Fruit fly (Drosophila melanogaster) whole organism, wandering third instar larva: ENCODE data around the gene Hr38.

ENCODE experiments used
- HLH106 ChIP-seq: fragments of 200-800 bp; optimal IDR thresholded peaks from 3 replicates; lab custom pipeline; 2019; ENCODE audit warnings: missing biosample characterization, mild to moderate bottlenecking, missing genetic modification characterization, moderate library complexity
- Jra ChIP-seq: sonication (Bioruptor generic); optimal IDR thresholded peaks from 2 replicates; lab custom pipeline; 2016; ENCODE audit warnings: missing biosample characterization, missing genetic modification characterization
- Sp1 ChIP-seq: fragments of 200-800 bp; sonication (Bioruptor generic); optimal IDR thresholded peaks from 3 replicates; lab custom pipeline; 2019; ENCODE audit warnings: missing biosample characterization, mild to moderate bottlenecking, missing genetic modification characterization, moderate library complexity
- brk ChIP-seq: fragments of 200-800 bp; sonication (Bioruptor generic); optimal IDR thresholded peaks from 2 replicates; lab custom pipeline; 2016; ENCODE audit warnings: missing biosample characterization, mild to moderate bottlenecking, missing genetic modification characterization
- dsf ChIP-seq: sonication (Bioruptor generic); optimal IDR thresholded peaks from 2 replicates; lab custom pipeline; 2016; ENCODE audit warnings: missing biosample characterization, missing genetic modification characterization, borderline replicate concordance
- lola ChIP-seq: fragments of >200 bp; optimal IDR thresholded peaks from 2 replicates; lab custom pipeline; 2017; ENCODE audit warnings: missing biosample characterization, missing genetic modification characterization
- pan ChIP-seq: fragments of >200 bp; optimal IDR thresholded peaks from 2 replicates; lab custom pipeline; 2017

DNA sequence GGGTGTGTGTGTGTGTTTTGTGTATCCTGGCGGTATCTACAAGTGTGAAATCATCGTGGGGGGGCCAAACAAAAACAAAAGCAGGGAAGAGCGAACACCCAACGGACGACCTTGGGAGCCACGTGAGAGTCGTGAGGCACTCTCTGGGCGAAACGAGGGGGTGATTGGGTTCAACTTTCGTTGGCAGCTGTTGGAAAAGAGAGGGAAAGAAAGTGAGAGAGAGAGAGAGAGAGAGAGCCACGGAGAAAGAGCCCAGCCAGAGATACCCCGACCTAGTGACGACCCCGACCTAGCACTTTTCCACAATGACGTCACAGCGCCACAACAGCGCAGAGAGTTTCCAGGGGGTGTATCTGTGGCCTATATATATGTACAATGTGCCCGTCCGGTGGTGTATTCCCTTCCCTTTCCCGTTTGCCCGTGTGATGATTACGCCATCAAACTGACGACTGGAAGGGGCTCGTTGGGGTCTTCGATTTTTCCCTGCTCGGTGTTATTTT lies 8.5 kb downstream of the Hr38 start:
- TF ChIP-seq pan (lab: Kevin White, UChicago) (no peak), lola (GFP tag; lab: Kevin White, UChicago) (no peak), Jra (GFP tag; lab: Kevin White, UChicago) (no peak), brk (GFP tag; lab: Kevin White, UChicago) (no peak), Sp1 (GFP tag; lab: Kevin White, UChicago) (no peak), dsf (no peak), HLH106 (tag; lab: Kevin White, UChicago) (no peak)
